Worm (Caenorhabditis elegans): ENCODE results near the gene uig-1.

Gene uig-1

ce11 chrV:13294507-13294906 is 1.3 kb downstream of the uig-1 start:
- no peak for TF ChIP-seq scrt-1 (GFP tag; IDR thresholded peaks at IDR 0.05)
- TF ChIP-seq tbx-11 (GFP tag; IDR thresholded peaks at IDR 0.05): no peak
- no peak for TF ChIP-seq pes-1 (GFP tag; IDR thresholded peaks at IDR 0.05)
- no peak for TF ChIP-seq ceh-13 (GFP tag; optimal IDR thresholded peaks at IDR 0.05)

- TF ChIP-seq ceh-13 (GFP tag; optimal IDR thresholded peaks at IDR 0.05) (no peak), sea-1 (GFP tag; conservative IDR thresholded peaks at IDR 0.05) (no peak), scrt-1 (GFP tag; IDR thresholded peaks at IDR 0.05) (no peak), ceh-36 (tag; optimal IDR thresholded peaks at IDR 0.05) (no peak), aly-1 (tag; optimal IDR thresholded peaks at IDR 0.05) (no peak), B0310.2 (tag; optimal IDR thresholded peaks at IDR 0.05) (no peak), ama-1 (optimal IDR thresholded peaks at IDR 0.05) (no peak), hnd-1 (tag; optimal IDR thresholded peaks at IDR 0.05) (no peak), ets-7 (tag; optimal IDR thresholded peaks at IDR 0.05) (no peak), F13C5.2 (tag; optimal IDR thresholded peaks at IDR 0.05) (no peak)
Measured at ce11 chrV:13288881-13289280, 6.9 kb downstream of the uig-1 start.

ce11 chrV:13286525-13286924 is 9.3 kb downstream of the uig-1 start:
- TF ChIP-seq scrt-1 (GFP tag; IDR thresholded peaks at IDR 0.05) (no peak), B0310.2 (tag; optimal IDR thresholded peaks at IDR 0.05) (no peak), F13C5.2 (tag; optimal IDR thresholded peaks at IDR 0.05) (no peak), aly-1 (tag; optimal IDR thresholded peaks at IDR 0.05) (no peak), sea-1 (GFP tag; conservative IDR thresholded peaks at IDR 0.05) (no peak), hmbx-1 (tag; optimal IDR thresholded peaks at IDR 0.05) (no peak), flt-1 (GFP tag; IDR thresholded peaks at IDR 0.05) (no peak), ceh-36 (tag; optimal IDR thresholded peaks at IDR 0.05) (no peak), ets-7 (tag; optimal IDR thresholded peaks at IDR 0.05) (no peak), ceh-13 (GFP tag; optimal IDR thresholded peaks at IDR 0.05) (no peak), pes-1 (GFP tag; IDR thresholded peaks at IDR 0.05) (no peak), ama-1 (optimal IDR thresholded peaks at IDR 0.05) (no peak), hnd-1 (tag; optimal IDR thresholded peaks at IDR 0.05) (no peak), hmg-4 (GFP tag; optimal IDR thresholded peaks at IDR 0.05) (no peak), tbx-37 (GFP tag; conservative IDR thresholded peaks at IDR 0.05) (no peak), tra-4 (tag; optimal IDR thresholded peaks at IDR 0.05) (no peak)

ce11 chrV:13285284-13285683 is 10.5 kb downstream of the uig-1 start:
- no peak for TF ChIP-seq scrt-1 (GFP tag; IDR thresholded peaks at IDR 0.05)

ce11 chrV:13282958-13283357 is 12.8 kb downstream of the uig-1 start:
- TF ChIP-seq ceh-13 (GFP tag; optimal IDR thresholded peaks at IDR 0.05) (no peak), B0310.2 (tag; optimal IDR thresholded peaks at IDR 0.05) (no peak), ets-7 (tag; optimal IDR thresholded peaks at IDR 0.05) (no peak), aly-1 (tag; optimal IDR thresholded peaks at IDR 0.05) (no peak), tbx-11 (GFP tag; IDR thresholded peaks at IDR 0.05) (no peak), ama-1 (optimal IDR thresholded peaks at IDR 0.05) (no peak), hmg-4 (GFP tag; optimal IDR thresholded peaks at IDR 0.05) (no peak), tra-4 (tag; optimal IDR thresholded peaks at IDR 0.05) (no peak), ceh-36 (tag; optimal IDR thresholded peaks at IDR 0.05) (no peak), hmbx-1 (tag; optimal IDR thresholded peaks at IDR 0.05) (no peak), tbx-37 (GFP tag; conservative IDR thresholded peaks at IDR 0.05) (no peak), pes-1 (GFP tag; IDR thresholded peaks at IDR 0.05) (no peak), sea-1 (GFP tag; conservative IDR thresholded peaks at IDR 0.05) (no peak), F13C5.2 (tag; optimal IDR thresholded peaks at IDR 0.05) (no peak), flt-1 (GFP tag; IDR thresholded peaks at IDR 0.05) (no peak), scrt-1 (GFP tag; IDR thresholded peaks at IDR 0.05) (no peak), hnd-1 (tag; optimal IDR thresholded peaks at IDR 0.05) (no peak)

ce11 chrV:13280382-13280781 is 15.4 kb downstream of the uig-1 start:
- TF ChIP-seq sea-1 (GFP tag; conservative IDR thresholded peaks at IDR 0.05) (no peak), hmg-4 (GFP tag; optimal IDR thresholded peaks at IDR 0.05) (no peak), ama-1 (optimal IDR thresholded peaks at IDR 0.05) (no peak), tra-4 (tag; optimal IDR thresholded peaks at IDR 0.05) (no peak)

ce11 chrV:13275959-13276358 is 19.8 kb downstream of the uig-1 start, which contains the start of gene F32F2.4:
F32F2.4 (plus strand) TSS chrV:13276259.
- TF ChIP-seq hmbx-1 (tag; optimal IDR thresholded peaks at IDR 0.05) (no peak), ceh-36 (tag; optimal IDR thresholded peaks at IDR 0.05) (no peak), flt-1 (GFP tag; IDR thresholded peaks at IDR 0.05) (no peak), ets-7 (tag; optimal IDR thresholded peaks at IDR 0.05) (no peak), tbx-11 (GFP tag; IDR thresholded peaks at IDR 0.05) (no peak), pes-1 (GFP tag; IDR thresholded peaks at IDR 0.05) (no peak), ama-1 (optimal IDR thresholded peaks at IDR 0.05) (no peak), aly-1 (tag; optimal IDR thresholded peaks at IDR 0.05) (no peak), tbx-37 (GFP tag; conservative IDR thresholded peaks at IDR 0.05) (no peak), sea-1 (GFP tag; conservative IDR thresholded peaks at IDR 0.05) (no peak), F13C5.2 (tag; optimal IDR thresholded peaks at IDR 0.05) (no peak)

ce11 chrV:13274615-13275014 is 21.2 kb downstream of the uig-1 start:
- TF ChIP-seq ets-7 (tag; optimal IDR thresholded peaks at IDR 0.05) (no peak), sea-1 (GFP tag; conservative IDR thresholded peaks at IDR 0.05) (no peak), pes-1 (GFP tag; IDR thresholded peaks at IDR 0.05) (no peak), ceh-36 (tag; optimal IDR thresholded peaks at IDR 0.05) (no peak), hmbx-1 (tag; optimal IDR thresholded peaks at IDR 0.05) (no peak), hnd-1 (tag; optimal IDR thresholded peaks at IDR 0.05) (no peak), aly-1 (tag; optimal IDR thresholded peaks at IDR 0.05) (no peak), F13C5.2 (tag; optimal IDR thresholded peaks at IDR 0.05) (no peak), flt-1 (GFP tag; IDR thresholded peaks at IDR 0.05) (no peak), ama-1 (optimal IDR thresholded peaks at IDR 0.05) (no peak), B0310.2 (tag; optimal IDR thresholded peaks at IDR 0.05) (no peak), tbx-37 (GFP tag; conservative IDR thresholded peaks at IDR 0.05) (no peak), ceh-13 (GFP tag; optimal IDR thresholded peaks at IDR 0.05) (no peak), hmg-4 (GFP tag; optimal IDR thresholded peaks at IDR 0.05) (no peak), tbx-11 (GFP tag; IDR thresholded peaks at IDR 0.05) (no peak), tra-4 (tag; optimal IDR thresholded peaks at IDR 0.05) (no peak)

Measured in whole organism, early embryonic.